Fruit fly (Drosophila melanogaster): ENCODE data around the gene CrebA.

CrebA gene

dm6 chr3L:15544455-15545415 is 9.5 kb downstream of the CrebA start (continued):
- no peak for TF ChIP-seq CG8290 (GFP tag; optimal IDR thresholded peaks at IDR 0.05)
- no peak for TF ChIP-seq CG8290 (tag; optimal IDR thresholded peaks at IDR 0.05)
- no peak for TF ChIP-seq B-H2 (GFP tag; optimal IDR thresholded peaks at IDR 0.05)
- no peak for TF ChIP-seq CG16779 (GFP tag; IDR thresholded peaks at IDR 0.05)
- TF ChIP-seq CG9609 (GFP tag; optimal IDR thresholded peaks at IDR 0.05), result no peak
- no peak for TF ChIP-seq CG6689 (GFP tag; IDR thresholded peaks at IDR 0.05)
- TF ChIP-seq dm (GFP tag; optimal IDR thresholded peaks at IDR 0.05), result no peak
- no peak for TF ChIP-seq seq (GFP tag; IDR thresholded peaks at IDR 0.05)
- no peak for TF ChIP-seq gsb (GFP tag; IDR thresholded peaks at IDR 0.05)
- TF ChIP-seq CG8924 (tag; optimal IDR thresholded peaks at IDR 0.05), result no peak
- TF ChIP-seq CG11398 (GFP tag; optimal IDR thresholded peaks at IDR 0.05), result no peak
- TF ChIP-seq CG1233 (GFP tag; optimal IDR thresholded peaks at IDR 0.05), result no peak
- no peak for TF ChIP-seq zen2 (GFP tag; IDR thresholded peaks at IDR 0.05; ENCODE audit: partially characterized antibody)
- TF ChIP-seq nmo (GFP tag; optimal IDR thresholded peaks at IDR 0.05), result no peak
- no peak for TF ChIP-seq sima (GFP tag; optimal IDR thresholded peaks at IDR 0.05)
- peak; percentile 41 for TF ChIP-seq CG18262 (tag; optimal IDR thresholded peaks at IDR 0.05)
- no peak for TF ChIP-seq BEAF-32 (GFP tag; optimal IDR thresholded peaks at IDR 0.05)
- TF ChIP-seq zf30C (GFP tag; optimal IDR thresholded peaks at IDR 0.05), result peak; percentile 45
- TF ChIP-seq CG12236 (GFP tag; optimal IDR thresholded peaks at IDR 0.05), result no peak
- TF ChIP-seq slbo (GFP tag; IDR thresholded peaks at IDR 0.05), result no peak
- TF ChIP-seq CG4707 (GFP tag; optimal IDR thresholded peaks at IDR 0.05), result no peak
- no peak for TF ChIP-seq jing (GFP tag; optimal IDR thresholded peaks at IDR 0.05)
- TF ChIP-seq Ada2b (GFP tag; IDR thresholded peaks at IDR 0.05), result no peak
- TF ChIP-seq CG32767 (GFP tag; IDR thresholded peaks at IDR 0.05), result no peak
- TF ChIP-seq CG9876 (GFP tag; optimal IDR thresholded peaks at IDR 0.05), result no peak
- no peak for TF ChIP-seq CG4360 (GFP tag; IDR thresholded peaks at IDR 0.05)
- TF ChIP-seq corto (GFP tag; optimal IDR thresholded peaks at IDR 0.05), result no peak
- TF ChIP-seq CG5245 (GFP tag; optimal IDR thresholded peaks at IDR 0.05), result no peak
- TF ChIP-seq CG10431 (GFP tag; optimal IDR thresholded peaks at IDR 0.05), result no peak
- no peak for TF ChIP-seq CG3847 (GFP tag; IDR thresholded peaks at IDR 0.05)
- peak; percentile 20 for TF ChIP-seq dmrt99B (tag; optimal IDR thresholded peaks at IDR 0.05)
- TF ChIP-seq phol (tag; optimal IDR thresholded peaks at IDR 0.05), result peak; percentile 23
- no peak for TF ChIP-seq Spps (tag; optimal IDR thresholded peaks at IDR 0.05)
- TF ChIP-seq CG10654 (GFP tag; optimal IDR thresholded peaks at IDR 0.05), result no peak
- no peak for TF ChIP-seq mam (GFP tag; optimal IDR thresholded peaks at IDR 0.05)
- no peak for TF ChIP-seq Abd-B (GFP tag; optimal IDR thresholded peaks at IDR 0.05)
- TF ChIP-seq hb (GFP tag; IDR thresholded peaks at IDR 0.05; ENCODE audit: partially characterized antibody), result no peak
- no peak for TF ChIP-seq al (GFP tag; IDR thresholded peaks at IDR 0.05)
- 0 out of 2 replicates have a peak, but pooled peaks have one; percentile 17 for TF ChIP-seq CG31441 (GFP tag; IDR thresholded peaks at IDR 0.05)
- TF ChIP-seq CG2678 (tag; optimal IDR thresholded peaks at IDR 0.05), result no peak
- no peak for TF ChIP-seq nom (GFP tag; optimal IDR thresholded peaks at IDR 0.05)
- TF ChIP-seq CG6683 (GFP tag; optimal IDR thresholded peaks at IDR 0.05), result no peak
- TF ChIP-seq CG9437 (GFP tag; optimal IDR thresholded peaks at IDR 0.05), result no peak
- TF ChIP-seq lilli (GFP tag; optimal IDR thresholded peaks at IDR 0.05), result no peak
- TF ChIP-seq esg (GFP tag; conservative IDR thresholded peaks at IDR 0.05), result no peak
- no peak for TF ChIP-seq rib (GFP tag; IDR thresholded peaks at IDR 0.05)
- no peak for TF ChIP-seq tx (GFP tag; optimal IDR thresholded peaks at IDR 0.05)
- TF ChIP-seq pnt (GFP tag; optimal IDR thresholded peaks at IDR 0.05), result no peak
- no peak for TF ChIP-seq eve (GFP tag; optimal IDR thresholded peaks at IDR 0.05)
- no peak for TF ChIP-seq sna (GFP tag; IDR thresholded peaks at IDR 0.05; ENCODE audit: partially characterized antibody)

Measured in whole organism, embryonic.